Fruit fly (Drosophila melanogaster) whole organism, larva: Measurements from ENCODE around the gene capt.
A peak's percentile ranks its signal among the peaks of the same experiment; 100 is the strongest.

Experiments
- noc ChIP-seq: fragments of 200-800 bp; sonication (Bioruptor generic); optimal IDR thresholded peaks from 3 replicates; lab custom pipeline; 2019; ENCODE audit warnings: missing biosample characterization, mild to moderate bottlenecking, missing genetic modification characterization, moderate library complexity

Gene capt

dm6 chr2L:1163538-1164143 lies 5.6 kb upstream of the capt start, which contains the start of gene CG5080:
CG5080 (minus strand) TSS chr2L:1163886.
- no peak for TF ChIP-seq noc (tag; lab: Kevin White, UChicago)

dm6 chr2L:1158519-1159319 lies 657 bp upstream of the capt start, which contains the start of gene Tango14:
Tango14 (plus strand) TSS chr2L:1158661.
- no peak for TF ChIP-seq noc (tag; lab: Kevin White, UChicago)

dm6 chr2L:1157357-1157678 lies 744 bp downstream of the capt start:
- TF ChIP-seq noc (tag; lab: Kevin White, UChicago): no peak

dm6 chr2L:1156592-1157249 lies 1.3 kb downstream of the capt start:
- no peak for TF ChIP-seq noc (tag; lab: Kevin White, UChicago)

- TF ChIP-seq noc (tag; lab: Kevin White, UChicago): no peak
These were observed 5.4 kb downstream of the capt start for dm6 chr2L:1152693-1153092.

dm6 chr2L:1150554-1150953 lies 7.5 kb downstream of the capt start, which contains the start of the genes Tfb4 and Vps29:
Tfb4 (minus strand) TSS chr2L:1150677.
Vps29 (plus strand) TSS chr2L:1150766.
- peak; percentile 14 for TF ChIP-seq noc (tag; lab: Kevin White, UChicago)

- TF ChIP-seq noc (tag; lab: Kevin White, UChicago): no peak
These were observed 10.4 kb downstream of the capt start for dm6 chr2L:1147656-1148055.

dm6 chr2L:1144371-1145360 lies 13.4 kb downstream of the capt start:
- peak; percentile 96 for TF ChIP-seq noc (tag; lab: Kevin White, UChicago)

- no peak for TF ChIP-seq noc (tag; lab: Kevin White, UChicago)
These were observed 14.8 kb downstream of the capt start for dm6 chr2L:1143286-1143685.

dm6 chr2L:1142730-1143281 lies 15.3 kb downstream of the capt start, which contains the start of gene MFS3:
MFS3 (plus strand) TSS chr2L:1143201.
- no peak for TF ChIP-seq noc (tag; lab: Kevin White, UChicago)

- TF ChIP-seq noc (tag; lab: Kevin White, UChicago): no peak
These were observed 21.1 kb downstream of the capt start for dm6 chr2L:1136993-1137392.

dm6 chr2L:1135495-1135894 lies 22.6 kb downstream of the capt start:
- TF ChIP-seq noc (tag; lab: Kevin White, UChicago): no peak

- no peak for TF ChIP-seq noc (tag; lab: Kevin White, UChicago)
These were observed 23.9 kb downstream of the capt start, which contains the start of the genes Iris and CG4577 for dm6 chr2L:1134011-1134743. Iris (minus strand) TSS chr2L:1134098. CG4577 (plus strand) TSS chr2L:1134693.
